Fruit fly (Drosophila melanogaster) whole organism, embryonic: ENCODE data around the gene CG33107.
A peak's percentile ranks its signal among the peaks of the same experiment; 100 is the strongest.

Experiments
- Bdp1 ChIP-seq: fragments of 200-800 bp; sonication (Bioruptor generic); optimal IDR thresholded peaks from 3 replicates; lab custom pipeline; 2016; ENCODE audit warnings: missing biosample characterization, missing genetic modification characterization
- CG10209 ChIP-seq: fragments of 200-800 bp; sonication (Bioruptor generic); optimal IDR thresholded peaks from 3 replicates; lab custom pipeline; 2017; ENCODE audit warnings: missing biosample characterization, mild to moderate bottlenecking, missing genetic modification characterization, missing genetic modification reagents
- CG10274 ChIP-seq: fragments of 200-800 bp; sonication (Bioruptor generic); optimal IDR thresholded peaks from 3 replicates; lab custom pipeline; 2017; ENCODE audit warnings: missing biosample characterization, mild to moderate bottlenecking, missing genetic modification characterization
- CG10366 ChIP-seq: fragments of 200-800 bp; sonication (Bioruptor generic); IDR thresholded peaks from 2 replicates; pipeline ENCODE4 v1.3.6; 2022; ENCODE audit warnings: missing biosample characterization, missing genetic modification characterization
- CG11504 ChIP-seq: fragments of 200-800 bp; sonication (Bioruptor generic); optimal IDR thresholded peaks from 3 replicates; lab custom pipeline; 2019; ENCODE audit warnings: missing biosample characterization, mild to moderate bottlenecking, missing genetic modification characterization, moderate library complexity
- CG12104 ChIP-seq: fragments of 200-800 bp; sonication (Bioruptor generic); optimal IDR thresholded peaks from 3 replicates; lab custom pipeline; 2016; ENCODE audit warnings: missing biosample characterization, missing genetic modification characterization
- CG12744 ChIP-seq: fragments of 200-800 bp; sonication (Bioruptor generic); optimal IDR thresholded peaks from 2 replicates; lab custom pipeline; 2016; ENCODE audit warnings: missing biosample characterization, missing genetic modification characterization
- CG14710 ChIP-seq: fragments of 200-800 bp; sonication (Bioruptor generic); optimal IDR thresholded peaks from 3 replicates; lab custom pipeline; 2019; ENCODE audit warnings: missing biosample characterization, mild to moderate bottlenecking, missing genetic modification characterization, moderate library complexity
- CG2116 ChIP-seq: fragments of 200-800 bp; sonication (Bioruptor generic); optimal IDR thresholded peaks from 3 replicates; lab custom pipeline; 2018; ENCODE audit warnings: missing biosample characterization, mild to moderate bottlenecking, missing genetic modification characterization
- CG2199 ChIP-seq: fragments of 200-800 bp; sonication (Bioruptor generic); IDR thresholded peaks from 3 replicates; pipeline ENCODE4 v1.3.6; 2022; ENCODE audit warnings: missing biosample characterization, missing genetic modification characterization
- CG30020 ChIP-seq: fragments of 200-800 bp; optimal IDR thresholded peaks from 2 replicates; lab custom pipeline; 2019; ENCODE audit warnings: missing biosample characterization, mild to moderate bottlenecking, missing genetic modification characterization, moderate library complexity
- CG31365 ChIP-seq: fragments of 200-800 bp; sonication (Bioruptor generic); optimal IDR thresholded peaks from 2 replicates; lab custom pipeline; 2018; ENCODE audit warnings: missing biosample characterization, mild to moderate bottlenecking, missing genetic modification characterization
- CG4854 ChIP-seq: fragments of 200-800 bp; sonication (Bioruptor generic); optimal IDR thresholded peaks from 2 replicates; lab custom pipeline; 2016; ENCODE audit warnings: missing biosample characterization, missing genetic modification characterization, inconsistent platforms
- CG5180 ChIP-seq: fragments of 200-800 bp; sonication (Bioruptor generic); optimal IDR thresholded peaks from 3 replicates; lab custom pipeline; 2017; ENCODE audit warnings: missing biosample characterization, missing genetic modification characterization, mild to moderate bottlenecking, moderate library complexity, missing genetic modification reagents
- CG6175 ChIP-seq: fragments of 200-800 bp; sonication (Bioruptor generic); IDR thresholded peaks from 3 replicates; pipeline ENCODE4 v1.3.6; 2022; ENCODE audit warnings: missing biosample characterization, missing genetic modification characterization
- CG6791 ChIP-seq: fragments of 200-800 bp; sonication (Bioruptor generic); IDR thresholded peaks from 3 replicates; pipeline ENCODE4 v1.3.6; 2022; ENCODE audit warnings: missing biosample characterization, missing genetic modification characterization; ENCODE audit not compliant: partially characterized antibody
- CG8089 ChIP-seq: fragments of 200-800 bp; sonication (Bioruptor generic); optimal IDR thresholded peaks from 3 replicates; lab custom pipeline; 2016; ENCODE audit warnings: missing biosample characterization, missing genetic modification characterization
- CG8359 ChIP-seq: fragments of 200-800 bp; sonication (Bioruptor generic); optimal IDR thresholded peaks from 2 replicates; lab custom pipeline; 2017; ENCODE audit warnings: missing biosample characterization, mild to moderate bottlenecking, missing genetic modification characterization, borderline replicate concordance
- CG9215 ChIP-seq: fragments of 200-800 bp; sonication (Bioruptor generic); IDR thresholded peaks from 2 replicates; pipeline ENCODE4 v1.3.6; 2022; ENCODE audit warnings: missing biosample characterization, missing genetic modification characterization
- CG9609 ChIP-seq: fragments of 200-800 bp; sonication (Bioruptor generic); optimal IDR thresholded peaks from 3 replicates; lab custom pipeline; 2016; ENCODE audit warnings: missing biosample characterization, missing genetic modification characterization
- ERR ChIP-seq: fragments of 200-800 bp; sonication (Bioruptor generic); optimal IDR thresholded peaks from 2 replicates; lab custom pipeline; 2016; ENCODE audit warnings: missing biosample characterization, missing genetic modification characterization
- GATAe ChIP-seq: fragments of 200-800 bp; sonication (Bioruptor generic); conservative IDR thresholded peaks from 2 replicates; pipeline ENCODE4 v1.3.6; 2022; ENCODE audit warnings: missing biosample characterization, missing genetic modification characterization
- HLH3B ChIP-seq: fragments of 200-800 bp; sonication (Bioruptor generic); IDR thresholded peaks from 2 replicates; pipeline ENCODE4 v1.3.6; 2022; ENCODE audit warnings: missing biosample characterization, missing genetic modification characterization
- Med ChIP-seq: fragments of 200-800 bp; sonication (Bioruptor generic); peaks from one replicate; lab custom pipeline; 2016; ENCODE audit warnings: missing biosample characterization, missing genetic modification characterization, mild to moderate bottlenecking, inconsistent platforms, moderate library complexity
- bcd ChIP-seq: fragments of 200-800 bp; sonication (Bioruptor generic); optimal IDR thresholded peaks from 2 replicates; lab custom pipeline; 2017; ENCODE audit warnings: missing biosample characterization, mild to moderate bottlenecking, missing genetic modification characterization
- bigmax ChIP-seq: fragments of 200-800 bp; sonication (Bioruptor generic); optimal IDR thresholded peaks from 2 replicates; lab custom pipeline; 2018; ENCODE audit warnings: missing biosample characterization, mild to moderate bottlenecking, missing genetic modification characterization
- btn ChIP-seq: fragments of 200-800 bp; sonication (Bioruptor generic); optimal IDR thresholded peaks from 2 replicates; lab custom pipeline; 2016; ENCODE audit warnings: missing biosample characterization, missing genetic modification characterization
- cas ChIP-seq: fragments of 200-800 bp; sonication (Bioruptor generic); IDR thresholded peaks from 2 replicates; pipeline ENCODE4 v1.3.6; 2022; ENCODE audit warnings: missing biosample characterization, missing genetic modification characterization
- chm ChIP-seq: fragments of 200-800 bp; sonication (Bioruptor generic); IDR thresholded peaks from 2 replicates; pipeline ENCODE4 v1.3.6; 2022; ENCODE audit warnings: missing biosample characterization, missing genetic modification characterization
- cwo ChIP-seq: fragments of 200-800 bp; sonication (Bioruptor generic); optimal IDR thresholded peaks from 3 replicates; lab custom pipeline; 2017; ENCODE audit warnings: missing biosample characterization, missing genetic modification characterization, mild to moderate bottlenecking, moderate library complexity, missing genetic modification reagents
- dpn ChIP-seq, 2 experiments: fragments of 200-800 bp; sonication (Bioruptor generic); optimal IDR thresholded peaks; 3 replicates each; lab custom pipeline; 2016; ENCODE audit warnings: missing biosample characterization in 2 of 2, missing genetic modification characterization in 2 of 2
- emc ChIP-seq: fragments of 200-800 bp; sonication (Bioruptor generic); optimal IDR thresholded peaks from 2 replicates; lab custom pipeline; 2016; ENCODE audit warnings: missing biosample characterization, missing genetic modification characterization
- en ChIP-seq: fragments of 200-800 bp; sonication (Bioruptor generic); optimal IDR thresholded peaks from 2 replicates; lab custom pipeline; 2016; ENCODE audit warnings: missing biosample characterization, missing genetic modification characterization
- eyg ChIP-seq: fragments of 200-800 bp; sonication (Bioruptor generic); optimal IDR thresholded peaks from 3 replicates; lab custom pipeline; 2016; ENCODE audit warnings: missing biosample characterization, missing genetic modification characterization
- fd96Cb ChIP-seq: fragments of 200-800 bp; sonication (Bioruptor generic); optimal IDR thresholded peaks from 2 replicates; lab custom pipeline; 2018; ENCODE audit warnings: missing biosample characterization, mild to moderate bottlenecking, missing genetic modification characterization, moderate library complexity
- ham ChIP-seq: fragments of 200-800 bp; sonication (Bioruptor generic); IDR thresholded peaks from 2 replicates; pipeline ENCODE4 v1.3.6; 2022; ENCODE audit warnings: missing biosample characterization, missing genetic modification characterization
- jumu ChIP-seq: fragments of 200-800 bp; sonication (Bioruptor generic); optimal IDR thresholded peaks from 3 replicates; lab custom pipeline; 2016; ENCODE audit warnings: missing biosample characterization, missing genetic modification characterization
- kah ChIP-seq: fragments of 200-800 bp; sonication (Bioruptor generic); optimal IDR thresholded peaks from 2 replicates; lab custom pipeline; 2018; ENCODE audit warnings: missing biosample characterization, mild to moderate bottlenecking, missing genetic modification characterization
- lbe ChIP-seq: fragments of 200-800 bp; sonication (Bioruptor generic); optimal IDR thresholded peaks from 2 replicates; lab custom pipeline; 2016; ENCODE audit warnings: missing biosample characterization, mild to moderate bottlenecking, missing genetic modification characterization
- nerfin-2 ChIP-seq: fragments of 200-800 bp; sonication (Bioruptor generic); IDR thresholded peaks from 2 replicates; pipeline ENCODE4 v1.3.6; 2022; ENCODE audit warnings: missing biosample characterization, missing genetic modification characterization; ENCODE audit not compliant: partially characterized antibody
- oc ChIP-seq: fragments of 200-800 bp; sonication (Bioruptor generic); optimal IDR thresholded peaks from 2 replicates; lab custom pipeline; 2018; ENCODE audit warnings: missing biosample characterization, mild to moderate bottlenecking, missing genetic modification characterization, moderate library complexity
- pum ChIP-seq: fragments of 200-800 bp; sonication (Bioruptor generic); optimal IDR thresholded peaks from 2 replicates; lab custom pipeline; 2016; ENCODE audit warnings: missing biosample characterization, missing genetic modification characterization
- salm ChIP-seq: fragments of 200-800 bp; sonication (Bioruptor generic); optimal IDR thresholded peaks from 2 replicates; lab custom pipeline; 2018; ENCODE audit warnings: missing biosample characterization, mild to moderate bottlenecking, missing genetic modification characterization
- sisA ChIP-seq: fragments of 200-800 bp; sonication (Bioruptor generic); IDR thresholded peaks from 2 replicates; pipeline ENCODE4 v1.3.6; 2022; ENCODE audit warnings: missing biosample characterization, missing genetic modification characterization
- sug ChIP-seq: fragments of 200-800 bp; optimal IDR thresholded peaks from 2 replicates; lab custom pipeline; 2019; ENCODE audit warnings: missing biosample characterization, mild to moderate bottlenecking, missing genetic modification characterization, moderate library complexity
- tin ChIP-seq: fragments of 200-800 bp; sonication (Bioruptor generic); optimal IDR thresholded peaks from 3 replicates; lab custom pipeline; 2016; ENCODE audit warnings: missing biosample characterization, missing genetic modification characterization
- ttk ChIP-seq: fragments of 200-800 bp; sonication (Bioruptor generic); IDR thresholded peaks from 2 replicates; pipeline ENCODE4 v2.1.2; 2022; ENCODE audit warnings: missing biosample characterization, missing genetic modification characterization
- tx ChIP-seq: fragments of 200-800 bp; sonication (Bioruptor generic); optimal IDR thresholded peaks from 2 replicates; lab custom pipeline; 2016; ENCODE audit warnings: missing biosample characterization, missing genetic modification characterization
- wek ChIP-seq: fragments of 200-800 bp; sonication (Bioruptor generic); optimal IDR thresholded peaks from 3 replicates; lab custom pipeline; 2018; ENCODE audit warnings: missing biosample characterization, mild to moderate bottlenecking, missing genetic modification characterization, moderate library complexity

Gene CG33107

DNA sequence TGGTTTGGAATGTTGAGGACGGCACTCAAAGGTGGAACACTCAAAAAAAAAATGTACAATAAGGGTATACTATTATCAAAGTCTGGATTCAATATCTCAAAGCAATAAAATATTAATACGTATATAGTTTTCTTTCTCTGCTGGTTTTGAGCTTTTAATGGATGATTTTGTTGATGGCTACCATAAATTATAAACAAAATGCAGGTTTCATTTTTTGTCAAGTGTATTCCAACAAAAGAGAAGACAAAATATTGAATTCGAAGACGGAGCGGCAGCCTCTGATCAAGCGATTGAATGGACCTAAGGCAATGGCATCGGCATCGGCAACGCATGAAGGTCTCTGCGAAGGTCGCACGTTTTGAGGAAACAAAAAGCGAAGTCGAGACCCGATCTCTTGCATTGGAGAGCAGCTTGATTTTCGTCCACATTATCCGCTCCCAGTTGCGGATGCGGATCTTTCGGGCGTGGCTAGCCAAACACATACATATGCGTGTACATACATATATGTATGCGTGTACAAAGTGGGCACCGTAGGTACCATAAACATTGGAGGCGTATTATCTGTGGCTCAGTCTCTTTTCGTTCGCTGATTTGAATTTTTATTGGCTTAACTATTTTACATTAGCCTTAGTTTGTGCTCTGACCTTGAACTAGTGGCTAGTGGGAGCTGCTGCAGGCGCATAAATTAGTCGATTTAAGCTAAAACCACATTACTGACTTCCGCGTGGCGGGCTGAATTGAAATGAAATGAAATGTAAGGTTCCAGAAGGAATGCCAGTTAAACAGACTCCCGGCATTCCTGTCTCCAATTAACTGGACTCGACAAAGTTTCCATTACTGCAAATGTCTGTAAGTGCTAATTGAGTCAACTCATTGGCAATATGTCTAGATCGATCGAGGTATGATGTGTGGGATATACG, 47.8 kb downstream of the CG33107 start (continued):
- peak; percentile 28 for TF ChIP-seq bcd (GFP tag; lab: Kevin White, UChicago)
- TF ChIP-seq emc (GFP tag; lab: Kevin White, UChicago), result no peak
- no peak for TF ChIP-seq CG2199 (GFP tag; lab: Robert Waterston, UW)
- peak; percentile 74 for TF ChIP-seq CG11504 (tag; lab: Kevin White, UChicago)
- no peak for TF ChIP-seq en (GFP tag; lab: Kevin White, UChicago)
- TF ChIP-seq jumu (GFP tag; lab: Kevin White, UChicago), result no peak
- TF ChIP-seq CG9215 (GFP tag; lab: Robert Waterston, UW), result no peak
- TF ChIP-seq CG6175 (GFP tag; lab: Robert Waterston, UW), result no peak
- TF ChIP-seq sug (tag; lab: Kevin White, UChicago), result no peak
- no peak for TF ChIP-seq ham (GFP tag; lab: Robert Waterston, UW)
- peak; percentile 37 to 48 for TF ChIP-seq dpn (GFP tag; optimal IDR thresholded peaks at IDR 0.05; lab: Kevin White, UChicago)
- TF ChIP-seq wek (GFP tag; lab: Kevin White, UChicago), result no peak
- TF ChIP-seq cas, result no peak
- no peak for TF ChIP-seq CG31365 (tag; lab: Kevin White, UChicago)
- no peak for TF ChIP-seq GATAe (GFP tag; lab: Robert Waterston, UW)
- TF ChIP-seq chm (GFP tag; lab: Robert Waterston, UW), result 0 out of 2 replicates have a peak, but pooled peaks have one; percentile 6
- no peak for TF ChIP-seq CG6791 (GFP tag; lab: Robert Waterston, UW)
- no peak for TF ChIP-seq CG12744 (GFP tag; lab: Kevin White, UChicago)
- peak; percentile 37; the same call in 1 of the 2 replicates for TF ChIP-seq sisA (GFP tag; lab: Robert Waterston, UW)
- no peak for TF ChIP-seq cwo (GFP tag; lab: Kevin White, UChicago)
- TF ChIP-seq pum, result no peak
- TF ChIP-seq btn (GFP tag; lab: Kevin White, UChicago), result no peak
- no peak for TF ChIP-seq CG4854
- peak; percentile 27 for TF ChIP-seq CG5180
- TF ChIP-seq fd96Cb (tag; lab: Kevin White, UChicago), result peak; percentile 20
- no peak for TF ChIP-seq lbe (GFP tag; lab: Kevin White, UChicago)
- peak; percentile 82 for TF ChIP-seq Med (GFP tag; lab: Kevin White, UChicago)
- peak; percentile 50 for TF ChIP-seq CG10366 (GFP tag; lab: Robert Waterston, UW)
- no peak for TF ChIP-seq nerfin-2 (GFP tag; lab: Robert Waterston, UW)
- TF ChIP-seq ERR (GFP tag; lab: Kevin White, UChicago), result no peak
- TF ChIP-seq eyg, result no peak
- peak; percentile 12 for TF ChIP-seq salm (tag; lab: Kevin White, UChicago)
- no peak for TF ChIP-seq Bdp1
- no peak for TF ChIP-seq kah (GFP tag; lab: Kevin White, UChicago)
- no peak for TF ChIP-seq CG8359 (GFP tag; lab: Kevin White, UChicago)
- TF ChIP-seq CG10274 (GFP tag; lab: Kevin White, UChicago), result no peak
- TF ChIP-seq CG9609 (GFP tag; lab: Kevin White, UChicago), result no peak
- peak; percentile 1 for TF ChIP-seq tin (GFP tag; lab: Kevin White, UChicago)
- TF ChIP-seq tx (GFP tag; lab: Kevin White, UChicago), result no peak
- TF ChIP-seq oc (tag; lab: Kevin White, UChicago), result peak; percentile 23
- no peak for TF ChIP-seq CG14710 (tag; lab: Kevin White, UChicago)
- TF ChIP-seq CG30020, result no peak
- TF ChIP-seq HLH3B (GFP tag; lab: Robert Waterston, UW), result no peak
- TF ChIP-seq CG2116 (GFP tag; lab: Kevin White, UChicago), result peak; percentile 3
- no peak for TF ChIP-seq CG8089 (GFP tag; lab: Kevin White, UChicago)
- no peak for TF ChIP-seq CG12104 (GFP tag; lab: Kevin White, UChicago)
- TF ChIP-seq ttk, result 0 out of 2 replicates have a peak, but pooled peaks have one; percentile 26
- TF ChIP-seq CG10209 (GFP tag; lab: Kevin White, UChicago), result peak; percentile 28
- no peak for TF ChIP-seq bigmax (GFP tag; lab: Kevin White, UChicago)
